Fruit fly (Drosophila melanogaster) whole organism, embryonic: Measurements from ENCODE around the gene KP78a.

ENCODE experiments used
- Adf1 ChIP-seq: fragments of 200-800 bp; sonication (Bioruptor generic); IDR thresholded peaks from 2 replicates; pipeline ENCODE4 v1.3.6; 2022; ENCODE audit warnings: missing biosample characterization, missing genetic modification characterization
- Asciz ChIP-seq: fragments of 200-800 bp; sonication (Bioruptor generic); optimal IDR thresholded peaks from 2 replicates; lab custom pipeline; 2017; ENCODE audit warnings: missing biosample characterization, mild to moderate bottlenecking, missing genetic modification characterization, missing genetic modification reagents
- CG10462 ChIP-seq: fragments of 200-800 bp; sonication (Bioruptor generic); optimal IDR thresholded peaks from 2 replicates; lab custom pipeline; 2016; ENCODE audit warnings: missing biosample characterization, missing genetic modification characterization
- CG12219 ChIP-seq: fragments of 200-800 bp; sonication (Bioruptor generic); optimal IDR thresholded peaks from 3 replicates; lab custom pipeline; 2018; ENCODE audit warnings: missing biosample characterization, mild to moderate bottlenecking, missing genetic modification characterization
- CG13424 ChIP-seq: fragments of 200-800 bp; sonication (Bioruptor generic); optimal IDR thresholded peaks from 2 replicates; lab custom pipeline; 2019; ENCODE audit warnings: missing biosample characterization, mild to moderate bottlenecking, missing genetic modification characterization, moderate library complexity
- CG14050 ChIP-seq: fragments of 200-800 bp; sonication (Bioruptor generic); IDR thresholded peaks from 3 replicates; pipeline ENCODE4 v1.3.6; 2022; ENCODE audit warnings: missing biosample characterization, missing genetic modification characterization
- CG15479 ChIP-seq: fragments of 200-800 bp; sonication (Bioruptor generic); optimal IDR thresholded peaks from 3 replicates; lab custom pipeline; 2019; ENCODE audit warnings: missing biosample characterization, mild to moderate bottlenecking, missing genetic modification characterization, moderate library complexity
- CG17568 ChIP-seq: fragments of 200-800 bp; sonication (Bioruptor generic); optimal IDR thresholded peaks from 2 replicates; lab custom pipeline; 2018; ENCODE audit warnings: missing biosample characterization, mild to moderate bottlenecking, missing genetic modification characterization, moderate library complexity
- CG1832 ChIP-seq: fragments of 200-800 bp; sonication (Bioruptor generic); optimal IDR thresholded peaks from 2 replicates; lab custom pipeline; 2017; ENCODE audit warnings: missing biosample characterization, mild to moderate bottlenecking, missing genetic modification characterization, inconsistent platforms
- CG2120 ChIP-seq: fragments of 200-800 bp; sonication (Bioruptor generic); optimal IDR thresholded peaks from 3 replicates; lab custom pipeline; 2016; ENCODE audit warnings: missing biosample characterization, missing genetic modification characterization
- CG6175 ChIP-seq: fragments of 200-800 bp; sonication (Bioruptor generic); IDR thresholded peaks from 3 replicates; pipeline ENCODE4 v1.3.6; 2022; ENCODE audit warnings: missing biosample characterization, missing genetic modification characterization
- CG6813 ChIP-seq: fragments of 200-800 bp; sonication (Bioruptor generic); optimal IDR thresholded peaks from 2 replicates; lab custom pipeline; 2017; ENCODE audit warnings: missing biosample characterization, missing genetic modification characterization, mild to moderate bottlenecking, moderate library complexity, missing genetic modification reagents
- CG6854 ChIP-seq: fragments of 200-800 bp; sonication (Bioruptor generic); optimal IDR thresholded peaks from 3 replicates; lab custom pipeline; 2017; ENCODE audit warnings: missing biosample characterization, mild to moderate bottlenecking, missing genetic modification characterization
- CG8388 ChIP-seq: fragments of 200-800 bp; sonication (Bioruptor generic); optimal IDR thresholded peaks from 2 replicates; lab custom pipeline; 2019; ENCODE audit warnings: missing biosample characterization, mild to moderate bottlenecking, missing genetic modification characterization, moderate library complexity
- CG9215 ChIP-seq: fragments of 200-800 bp; sonication (Bioruptor generic); IDR thresholded peaks from 2 replicates; pipeline ENCODE4 v1.3.6; 2022; ENCODE audit warnings: missing biosample characterization, missing genetic modification characterization
- Deaf1 ChIP-seq: fragments of 200-800 bp; optimal IDR thresholded peaks from 3 replicates; lab custom pipeline; 2019; ENCODE audit warnings: missing biosample characterization, mild to moderate bottlenecking, missing genetic modification characterization, moderate library complexity
- E2f1 ChIP-seq: fragments of 200-800 bp; sonication (Bioruptor generic); IDR thresholded peaks from 2 replicates; pipeline ENCODE4 v1.3.6; 2022; ENCODE audit warnings: missing biosample characterization, missing genetic modification characterization
- Ets65A ChIP-seq: fragments of 200-800 bp; sonication (Bioruptor generic); peaks from one replicate; lab custom pipeline; 2016; ENCODE audit warnings: missing biosample characterization, missing genetic modification characterization
- HmgD ChIP-seq: fragments of 200-800 bp; sonication (Bioruptor generic); optimal IDR thresholded peaks from 3 replicates; lab custom pipeline; 2016; ENCODE audit warnings: missing biosample characterization, missing genetic modification characterization
- HmgZ ChIP-seq: fragments of 200-800 bp; sonication (Bioruptor generic); optimal IDR thresholded peaks from 2 replicates; lab custom pipeline; 2018; ENCODE audit warnings: missing biosample characterization, mild to moderate bottlenecking, missing genetic modification characterization
- MTF-1 ChIP-seq: fragments of 200-800 bp; sonication (Bioruptor generic); optimal IDR thresholded peaks from 2 replicates; lab custom pipeline; 2018; ENCODE audit warnings: missing biosample characterization, mild to moderate bottlenecking, missing genetic modification characterization, borderline replicate concordance
- NC2β ChIP-seq: fragments of 200-800 bp; sonication (Bioruptor generic); optimal IDR thresholded peaks from 2 replicates; lab custom pipeline; 2016; ENCODE audit warnings: missing biosample characterization, missing genetic modification characterization
- NFAT ChIP-seq: fragments of 200-800 bp; sonication (Bioruptor generic); IDR thresholded peaks from 2 replicates; pipeline ENCODE4 v1.3.6; 2022; ENCODE audit warnings: missing biosample characterization, missing genetic modification characterization
- Nf-YA ChIP-seq: fragments of 200-800 bp; sonication (Bioruptor generic); IDR thresholded peaks from 2 replicates; pipeline ENCODE4 v1.3.6; 2022; ENCODE audit warnings: missing biosample characterization, missing genetic modification characterization
- Nf-YB ChIP-seq: fragments of 200-800 bp; sonication (Bioruptor generic); optimal IDR thresholded peaks from 3 replicates; lab custom pipeline; 2019; ENCODE audit warnings: missing biosample characterization, mild to moderate bottlenecking, missing genetic modification characterization, moderate library complexity
- Nf-YC ChIP-seq: fragments of 200-800 bp; optimal IDR thresholded peaks from 3 replicates; lab custom pipeline; 2019; ENCODE audit warnings: missing biosample characterization, mild to moderate bottlenecking, missing genetic modification characterization, moderate library complexity
- Optix ChIP-seq: fragments of 200-800 bp; sonication (Bioruptor generic); IDR thresholded peaks from 3 replicates; pipeline ENCODE4 v1.3.6; 2022; ENCODE audit warnings: missing biosample characterization, missing genetic modification characterization
- Six4 ChIP-seq: fragments of 200-800 bp; sonication (Bioruptor generic); optimal IDR thresholded peaks from 2 replicates; lab custom pipeline; 2016; ENCODE audit warnings: missing biosample characterization, missing genetic modification characterization
- TFAM ChIP-seq: fragments of 200-800 bp; sonication (Bioruptor generic); optimal IDR thresholded peaks from 2 replicates; lab custom pipeline; 2017; ENCODE audit warnings: missing biosample characterization, missing genetic modification characterization, inconsistent platforms
- Xbp1 ChIP-seq: fragments of 200-800 bp; sonication (Bioruptor generic); optimal IDR thresholded peaks from 3 replicates; lab custom pipeline; 2016; ENCODE audit warnings: missing biosample characterization, mild to moderate bottlenecking, missing genetic modification characterization
- ac ChIP-seq: fragments of 200-800 bp; sonication (Bioruptor generic); optimal IDR thresholded peaks from 3 replicates; lab custom pipeline; 2017; ENCODE audit warnings: missing biosample characterization, mild to moderate bottlenecking, missing genetic modification characterization
- al ChIP-seq: fragments of 200-800 bp; sonication (Bioruptor generic); IDR thresholded peaks from 2 replicates; pipeline ENCODE4 v1.3.6; 2022; ENCODE audit warnings: missing biosample characterization, missing genetic modification characterization
- aop ChIP-seq: fragments of 200-800 bp; sonication (Bioruptor generic); IDR thresholded peaks from 2 replicates; pipeline ENCODE4 v1.3.6; 2022; ENCODE audit warnings: missing biosample characterization, missing genetic modification characterization
- az2 ChIP-seq: fragments of 200-800 bp; sonication (Bioruptor generic); optimal IDR thresholded peaks from 3 replicates; lab custom pipeline; 2016; ENCODE audit warnings: missing biosample characterization, missing genetic modification characterization
- cg ChIP-seq: fragments of 200-800 bp; sonication (Bioruptor generic); optimal IDR thresholded peaks from 3 replicates; lab custom pipeline; 2019; ENCODE audit warnings: missing biosample characterization, mild to moderate bottlenecking, missing genetic modification characterization, moderate library complexity
- chn ChIP-seq: fragments of 200-800 bp; sonication (Bioruptor generic); optimal IDR thresholded peaks from 2 replicates; lab custom pipeline; 2016; ENCODE audit warnings: missing biosample characterization, missing genetic modification characterization
- crol ChIP-seq: fragments of 200-800 bp; sonication (Bioruptor generic); IDR thresholded peaks from 2 replicates; pipeline ENCODE4 v1.3.6; 2022; ENCODE audit warnings: missing biosample characterization, missing genetic modification characterization
- ewg ChIP-seq: fragments of 200-800 bp; sonication (Bioruptor generic); optimal IDR thresholded peaks from 3 replicates; lab custom pipeline; 2017; ENCODE audit warnings: mild to moderate bottlenecking, missing biosample characterization, missing genetic modification reagents, missing genetic modification characterization
- ftz-f1 ChIP-seq: fragments of 200-800 bp; sonication (Bioruptor generic); optimal IDR thresholded peaks from 2 replicates; lab custom pipeline; 2016; ENCODE audit warnings: missing biosample characterization, missing genetic modification characterization
- luna ChIP-seq: fragments of 200-800 bp; sonication (Bioruptor generic); optimal IDR thresholded peaks from 2 replicates; lab custom pipeline; 2016; ENCODE audit warnings: missing biosample characterization, missing genetic modification characterization
- nom ChIP-seq: fragments of 200-800 bp; sonication (Bioruptor generic); optimal IDR thresholded peaks from 2 replicates; lab custom pipeline; 2017; ENCODE audit warnings: missing biosample characterization, missing genetic modification characterization, mild to moderate bottlenecking, moderate library complexity, missing genetic modification reagents
- pros ChIP-seq: fragments of 200-800 bp; sonication (Bioruptor generic); optimal IDR thresholded peaks from 3 replicates; lab custom pipeline; 2019; ENCODE audit warnings: missing biosample characterization, mild to moderate bottlenecking, missing genetic modification characterization, moderate library complexity
- seq ChIP-seq: fragments of 200-800 bp; sonication (Bioruptor generic); IDR thresholded peaks from 2 replicates; pipeline ENCODE4 v1.3.6; 2022; ENCODE audit warnings: missing biosample characterization, missing genetic modification characterization
- tin ChIP-seq: fragments of 200-800 bp; sonication (Bioruptor generic); optimal IDR thresholded peaks from 3 replicates; lab custom pipeline; 2016; ENCODE audit warnings: missing biosample characterization, missing genetic modification characterization
- wdn ChIP-seq: fragments of 200-800 bp; sonication (Bioruptor generic); IDR thresholded peaks from 2 replicates; pipeline ENCODE4 v1.3.6; 2022; ENCODE audit warnings: missing biosample characterization, missing genetic modification characterization
- zfh1 ChIP-seq: fragments of 200-800 bp; sonication (Bioruptor generic); IDR thresholded peaks from 3 replicates; pipeline ENCODE4 v1.3.6; 2022; ENCODE audit warnings: missing biosample characterization, missing genetic modification characterization
- zfh2 ChIP-seq: fragments of 200-800 bp; sonication (Bioruptor generic); optimal IDR thresholded peaks from 2 replicates; lab custom pipeline; 2016; ENCODE audit warnings: missing biosample characterization, missing genetic modification characterization

Gene KP78a

dm6 chr3R:11312292-11312691 is 40.6 kb downstream of the KP78a start (continued):
- TF ChIP-seq zfh2 (GFP tag; lab: Kevin White, UChicago), result no peak
- TF ChIP-seq NFAT, result no peak
- TF ChIP-seq az2 (GFP tag; lab: Kevin White, UChicago), result peak; percentile 7
- peak; percentile 14 for TF ChIP-seq Asciz
- peak; percentile 5 for TF ChIP-seq CG6854 (GFP tag; lab: Kevin White, UChicago)
- no peak for TF ChIP-seq CG14050
- peak; percentile 32 for TF ChIP-seq ac (GFP tag; lab: Kevin White, UChicago)
- peak; percentile 33 for TF ChIP-seq Ets65A (GFP tag; lab: Kevin White, UChicago)
- peak; percentile 18 for TF ChIP-seq CG8388 (GFP tag; lab: Kevin White, UChicago)
- peak; percentile 9 for TF ChIP-seq MTF-1
- no peak for TF ChIP-seq wdn (GFP tag; lab: Robert Waterston, UW)
- no peak for TF ChIP-seq HmgZ (tag; lab: Kevin White, UChicago)
- peak; percentile 48 for TF ChIP-seq CG6813 (GFP tag; lab: Kevin White, UChicago)
- 0 out of 3 replicates have a peak, but pooled peaks have one; percentile 18 for TF ChIP-seq zfh1

dm6 chr3R:11310669-11311068 is 42.3 kb downstream of the KP78a start:
- TF ChIP-seq ewg, result peak; percentile 58
- no peak for TF ChIP-seq TFAM
- peak; percentile 92 for TF ChIP-seq Nf-YB (GFP tag; lab: Kevin White, UChicago)
- TF ChIP-seq Optix (GFP tag; lab: Robert Waterston, UW), result no peak
- no peak for TF ChIP-seq luna (GFP tag; lab: Kevin White, UChicago)
- TF ChIP-seq al (GFP tag; lab: Robert Waterston, UW), result no peak
- peak; percentile 93 for TF ChIP-seq Nf-YC (tag; lab: Kevin White, UChicago)
- TF ChIP-seq seq (GFP tag; lab: Robert Waterston, UW), result 0 out of 2 replicates have a peak, but pooled peaks have one; percentile 36
- no peak for TF ChIP-seq CG6175 (GFP tag; lab: Robert Waterston, UW)
- TF ChIP-seq CG13424, result no peak

- TF ChIP-seq NC2β (no peak), Nf-YB (GFP tag; lab: Kevin White, UChicago) (peak; percentile 47), Nf-YC (tag; lab: Kevin White, UChicago) (peak; percentile 76), Six4 (GFP tag; lab: Kevin White, UChicago) (no peak), CG9215 (GFP tag; lab: Robert Waterston, UW) (no peak), ftz-f1 (GFP tag; lab: Kevin White, UChicago) (no peak), Xbp1 (GFP tag; lab: Kevin White, UChicago) (no peak), CG17568 (GFP tag; lab: Kevin White, UChicago) (no peak), pros (peak; percentile 17), nom (no peak), CG10462 (GFP tag; lab: Kevin White, UChicago) (no peak), seq (GFP tag; lab: Robert Waterston, UW) (peak; percentile 60; the same call in 1 of the 2 replicates), ewg (peak; percentile 36), aop (GFP tag; lab: Robert Waterston, UW) (no peak)
Measured at dm6 chr3R:11305917-11306316, 47.0 kb downstream of the KP78a start.

- TF ChIP-seq E2f1 (GFP tag; lab: Robert Waterston, UW) (no peak), CG2120 (GFP tag; lab: Kevin White, UChicago) (no peak), CG12219 (GFP tag; lab: Kevin White, UChicago) (no peak), ewg (peak; percentile 99), CG13424 (no peak), CG1832 (peak; percentile 73), Deaf1 (tag; lab: Kevin White, UChicago) (peak; percentile 86), CG15479 (GFP tag; lab: Kevin White, UChicago) (peak; percentile 31), crol (GFP tag; lab: Robert Waterston, UW) (peak; percentile 93), chn (GFP tag; lab: Kevin White, UChicago) (peak; percentile 2), tin (no peak), Nf-YA (GFP tag; lab: Robert Waterston, UW) (no peak), HmgD (GFP tag; lab: Kevin White, UChicago) (no peak), Nf-YC (tag; lab: Kevin White, UChicago) (peak; percentile 94), seq (GFP tag; lab: Robert Waterston, UW) (peak; percentile 80), cg (peak; percentile 86), Adf1 (peak; percentile 91), Nf-YB (GFP tag; lab: Kevin White, UChicago) (peak; percentile 91), Ets65A (GFP tag; lab: Kevin White, UChicago) (peak; percentile 30)
Measured at dm6 chr3R:11302936-11303335, 50.0 kb downstream of the KP78a start.
